Fruit fly (Drosophila melanogaster): Measurements from ENCODE around the gene Pkcdelta.

DNA sequence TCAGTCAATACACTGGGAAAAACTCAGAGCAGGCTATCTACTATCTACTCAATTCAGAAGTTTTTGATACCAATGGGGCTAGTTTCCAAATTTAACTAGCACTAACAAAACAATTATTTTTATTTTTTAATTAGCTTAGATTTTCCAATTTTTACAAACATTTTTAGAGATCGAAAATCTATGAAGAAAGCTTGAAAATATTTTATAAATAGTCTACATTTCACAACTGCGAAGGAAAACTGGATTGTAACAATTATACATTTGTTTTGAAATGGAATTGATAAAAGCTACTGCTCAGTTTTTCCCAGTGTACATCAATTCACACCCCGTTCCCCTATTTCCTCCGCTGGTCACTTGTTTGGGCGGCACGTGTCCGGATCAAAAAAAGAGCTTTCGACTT, 15.8 kb downstream of the Pkcdelta start:
- TF ChIP-seq CG10267 (tag; optimal IDR thresholded peaks at IDR 0.05) (no peak), slp2 (GFP tag; optimal IDR thresholded peaks at IDR 0.05) (no peak), repo (GFP tag; optimal IDR thresholded peaks at IDR 0.05) (no peak), ci (GFP tag; IDR thresholded peaks at IDR 0.05) (no peak), CG7963 (GFP tag; IDR thresholded peaks at IDR 0.05; ENCODE audit: partially characterized antibody) (no peak), slou (GFP tag; optimal IDR thresholded peaks at IDR 0.05) (no peak), trem (tag; optimal IDR thresholded peaks at IDR 0.05) (no peak), CG13287 (GFP tag; IDR thresholded peaks at IDR 0.05; ENCODE audit: partially characterized antibody) (no peak), lola (GFP tag; optimal IDR thresholded peaks at IDR 0.05) (no peak), fd3F (GFP tag; optimal IDR thresholded peaks at IDR 0.05) (no peak), CG31365 (tag; optimal IDR thresholded peaks at IDR 0.05) (no peak), Oli (tag; optimal IDR thresholded peaks at IDR 0.05) (peak; percentile 25), Fer3 (tag; optimal IDR thresholded peaks at IDR 0.05) (no peak)
